Fruit fly (Drosophila melanogaster) whole organism, wandering third instar larva: ENCODE data around the gene Atpalpha.

Experiments
- CG32264 ChIP-seq: fragments of 200-800 bp; sonication (Bioruptor generic); optimal IDR thresholded peaks from 2 replicates; lab custom pipeline; 2016; ENCODE audit warnings: missing biosample characterization, missing genetic modification characterization
- Hr78 ChIP-seq: fragments of >200 bp; optimal IDR thresholded peaks from 2 replicates; lab custom pipeline; 2017; ENCODE audit warnings: missing biosample characterization, missing genetic modification characterization
- Jra ChIP-seq: sonication (Bioruptor generic); optimal IDR thresholded peaks from 2 replicates; lab custom pipeline; 2016; ENCODE audit warnings: missing biosample characterization, missing genetic modification characterization
- Rel ChIP-seq, 2 experiments: fragments of 200-800 bp; sonication (Bioruptor generic) in 1 of 2; optimal IDR thresholded peaks; 2 replicates in 1 of 2; 3 replicates in 1 of 2; lab custom pipeline; 2016 to 2019; ENCODE audit warnings: mild to moderate bottlenecking in 2 of 2, missing biosample characterization in 2 of 2, missing genetic modification characterization in 2 of 2, moderate library complexity in 1 of 2
- Sp1 ChIP-seq: fragments of 200-800 bp; sonication (Bioruptor generic); optimal IDR thresholded peaks from 3 replicates; lab custom pipeline; 2019; ENCODE audit warnings: missing biosample characterization, mild to moderate bottlenecking, missing genetic modification characterization, moderate library complexity
- brk ChIP-seq: fragments of 200-800 bp; sonication (Bioruptor generic); optimal IDR thresholded peaks from 2 replicates; lab custom pipeline; 2016; ENCODE audit warnings: missing biosample characterization, mild to moderate bottlenecking, missing genetic modification characterization
- dl ChIP-seq, 2 experiments: fragments of 175-275, 200-275 bp in 1 of 2; fragments of 200-275 bp in 1 of 2; sonication (Bioruptor generic); optimal IDR thresholded peaks; lab custom pipeline; 2018; ENCODE audit warnings: mild to moderate bottlenecking in 2 of 2, missing biosample characterization in 2 of 2, missing genetic modification characterization in 2 of 2, moderate library complexity in 2 of 2; ENCODE audit not compliant: partially characterized antibody in 2 of 2, insufficient read depth in 1 of 2
- dmrt93B ChIP-seq: fragments of 200-800 bp; sonication (Bioruptor generic); optimal IDR thresholded peaks from 2 replicates; lab custom pipeline; 2018; ENCODE audit warnings: missing biosample characterization, mild to moderate bottlenecking, missing genetic modification characterization
- fru ChIP-seq: fragments of 200-800 bp; sonication (Bioruptor generic); optimal IDR thresholded peaks from 3 replicates; lab custom pipeline; 2016; ENCODE audit warnings: missing biosample characterization, mild to moderate bottlenecking, missing genetic modification characterization
- jim ChIP-seq: fragments of 175-275, 200-325 bp; sonication (Bioruptor generic); optimal IDR thresholded peaks from 2 replicates; lab custom pipeline; 2016; ENCODE audit warnings: missing biosample characterization, mild to moderate bottlenecking, missing genetic modification characterization
- pan ChIP-seq: fragments of >200 bp; optimal IDR thresholded peaks from 2 replicates; lab custom pipeline; 2017
- psq ChIP-seq: fragments of 200-800 bp; sonication (Bioruptor generic); optimal IDR thresholded peaks from 3 replicates; lab custom pipeline; 2017; ENCODE audit warnings: missing biosample characterization, mild to moderate bottlenecking, missing genetic modification characterization, moderate library complexity
- tai ChIP-seq: sonication (Bioruptor generic); optimal IDR thresholded peaks from 2 replicates; lab custom pipeline; 2016; ENCODE audit warnings: missing biosample characterization, missing genetic modification characterization
- usp ChIP-seq: fragments of >200 bp; optimal IDR thresholded peaks from 2 replicates; lab custom pipeline; 2017; ENCODE audit warnings: missing biosample characterization, missing genetic modification characterization

DNA sequence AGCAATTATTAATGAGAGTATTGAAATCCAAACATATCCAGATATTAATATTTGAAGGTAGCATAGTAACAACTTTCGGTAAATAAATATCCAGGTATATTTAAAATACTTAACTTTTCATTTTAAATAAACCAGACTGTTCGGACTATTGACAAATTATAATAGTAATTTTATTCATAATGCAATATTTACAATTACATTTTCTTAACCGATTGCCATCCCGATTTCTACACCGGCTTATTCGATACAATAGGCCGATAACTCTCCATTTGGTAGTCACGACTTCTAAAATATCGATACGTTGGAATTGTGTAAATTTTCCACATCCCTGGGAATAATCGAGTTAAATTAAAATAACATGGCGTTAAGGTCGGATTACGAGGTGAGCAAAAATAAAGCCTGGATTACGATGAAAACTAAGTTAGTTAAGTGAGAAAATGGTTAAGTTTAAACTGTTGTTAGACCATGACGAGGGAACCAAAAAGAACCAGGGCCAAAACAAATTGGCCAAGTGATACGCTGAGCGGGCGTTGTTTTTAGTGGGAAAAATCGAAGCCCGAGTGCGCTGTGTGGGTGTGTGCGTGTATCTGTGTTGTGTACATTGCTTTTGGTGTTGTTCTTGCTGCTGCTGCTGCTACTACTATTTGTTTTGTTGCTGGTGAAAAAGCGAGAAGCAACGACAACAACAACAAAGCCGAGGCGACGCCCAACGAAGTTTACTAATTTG lies at the start of gene Atpalpha:
- TF ChIP-seq brk (GFP tag; lab: Kevin White, UChicago) (peak; percentile 51), dl (GFP tag; optimal IDR thresholded peaks at IDR 0.05; lab: Kevin White, UChicago; ENCODE audit: insufficient read depth in 1 of 2, partially characterized antibody in 2 of 2) (no peak), fru (GFP tag; lab: Kevin White, UChicago) (no peak), dmrt93B (GFP tag; lab: Kevin White, UChicago) (no peak), Rel (GFP tag; optimal IDR thresholded peaks at IDR 0.05; lab: Kevin White, UChicago) (no peak), Rel (tag; optimal IDR thresholded peaks at IDR 0.05; lab: Kevin White, UChicago) (peak; percentile 2), Jra (no peak), CG32264 (no peak), pan (lab: Kevin White, UChicago) (no peak), Hr78 (no peak), psq (GFP tag; lab: Kevin White, UChicago) (no peak), tai (GFP tag; lab: Kevin White, UChicago) (no peak), Sp1 (GFP tag; lab: Kevin White, UChicago) (peak; percentile 15), usp (GFP tag; lab: Kevin White, UChicago) (no peak), jim (GFP tag; lab: Kevin White, UChicago) (no peak)
